Worm (Caenorhabditis elegans) whole organism, early embryonic: ENCODE data around the gene D1054.9.

Experiments used
- B0310.2 ChIP-seq: sonication (generic microtip); optimal IDR thresholded peaks from 2 replicates; lab custom pipeline; 2016; ENCODE audit warnings: mild to moderate bottlenecking, missing genetic modification characterization, missing compliant biosample characterization
- F13C5.2 ChIP-seq: sonication (generic microtip); optimal IDR thresholded peaks from 2 replicates; lab custom pipeline; 2017; ENCODE audit warnings: mild to moderate bottlenecking, missing genetic modification characterization, inconsistent platforms, missing compliant biosample characterization
- aly-1 ChIP-seq: sonication (generic microtip); optimal IDR thresholded peaks from 2 replicates; lab custom pipeline; 2016; ENCODE audit warnings: missing genetic modification characterization, missing compliant biosample characterization
- ama-1 ChIP-seq: fragments of 150-350 bp; optimal IDR thresholded peaks from 2 replicates; lab custom pipeline; 2014
- ceh-13 ChIP-seq: fragments of 200-800 bp; sonication (Bioruptor generic); optimal IDR thresholded peaks from 2 replicates; lab custom pipeline; 2018; ENCODE audit warnings: mild to moderate bottlenecking, missing genetic modification characterization, missing compliant biosample characterization
- ceh-36 ChIP-seq: sonication (generic microtip); optimal IDR thresholded peaks from 2 replicates; lab custom pipeline; 2016; ENCODE audit warnings: missing genetic modification characterization, inconsistent platforms, missing compliant biosample characterization
- ets-7 ChIP-seq: sonication (generic microtip); optimal IDR thresholded peaks from 2 replicates; lab custom pipeline; 2016; ENCODE audit warnings: missing genotype, missing genetic modification characterization, missing compliant biosample characterization
- flt-1 ChIP-seq: fragments of 200-800 bp; sonication (Bioruptor generic); IDR thresholded peaks from 2 replicates; pipeline ENCODE4 v1.3.6; 2022; ENCODE audit warnings: missing genetic modification characterization, missing compliant biosample characterization
- hmbx-1 ChIP-seq: sonication (generic microtip); optimal IDR thresholded peaks from 2 replicates; lab custom pipeline; 2016; ENCODE audit warnings: mild to moderate bottlenecking, missing genetic modification characterization, missing compliant biosample characterization
- hmg-4 ChIP-seq: fragments of 200-800 bp; sonication (Bioruptor generic); optimal IDR thresholded peaks from 2 replicates; lab custom pipeline; 2018; ENCODE audit warnings: mild to moderate bottlenecking, missing genetic modification characterization, missing compliant biosample characterization
- hnd-1 ChIP-seq: sonication (generic microtip); optimal IDR thresholded peaks from 2 replicates; lab custom pipeline; 2016; ENCODE audit warnings: missing genetic modification characterization, missing compliant biosample characterization
- pes-1 ChIP-seq: fragments of 200-800 bp; sonication (Bioruptor generic); IDR thresholded peaks from 2 replicates; pipeline ENCODE4 v1.3.6; 2022; ENCODE audit warnings: missing genetic modification reagents, missing genetic modification characterization, missing compliant biosample characterization
- scrt-1 ChIP-seq: fragments of 200-800 bp; sonication (Bioruptor generic); IDR thresholded peaks from 2 replicates; pipeline ENCODE4 v1.3.6; 2022; ENCODE audit warnings: missing genetic modification characterization, missing compliant biosample characterization
- sea-1 ChIP-seq: fragments of 200-800 bp; sonication (Bioruptor generic); conservative IDR thresholded peaks from 2 replicates; pipeline ENCODE4 v1.3.6; 2022; ENCODE audit warnings: missing genetic modification characterization, missing compliant biosample characterization
- tbx-11 ChIP-seq: fragments of 200-800 bp; sonication (Bioruptor generic); IDR thresholded peaks from 2 replicates; pipeline ENCODE4 v1.3.6; 2022; ENCODE audit warnings: missing genetic modification characterization, missing compliant biosample characterization
- tbx-37 ChIP-seq: fragments of 200-800 bp; sonication (Bioruptor generic); conservative IDR thresholded peaks from 2 replicates; pipeline ENCODE4 v1.3.6; 2022; ENCODE audit warnings: missing genetic modification reagents, missing genetic modification characterization, missing compliant biosample characterization
- tra-4 ChIP-seq: sonication (generic microtip); optimal IDR thresholded peaks from 2 replicates; lab custom pipeline; 2017; ENCODE audit warnings: missing genetic modification characterization, missing compliant biosample characterization

D1054.9 gene

ce11 chrV:10758658-10759057 lies 32.2 kb downstream of the D1054.9 start, which contains the start of gene F28H7.8:
Gene F28H7.8 (plus strand): TSS chrV:10758958.
- no peak for TF ChIP-seq tra-4 (tag; lab: Kevin White, UChicago)
- TF ChIP-seq tbx-11 (GFP tag; lab: Robert Waterston, UW): no peak
- no peak for TF ChIP-seq pes-1 (GFP tag; lab: Robert Waterston, UW)
- no peak for TF ChIP-seq hmbx-1 (tag; lab: Kevin White, UChicago)
- TF ChIP-seq tbx-37 (GFP tag; lab: Robert Waterston, UW): no peak
- no peak for TF ChIP-seq aly-1 (tag; lab: Kevin White, UChicago)
- TF ChIP-seq B0310.2: no peak
- TF ChIP-seq hnd-1 (tag; lab: Kevin White, UChicago): no peak
- TF ChIP-seq ama-1: no peak
- no peak for TF ChIP-seq ceh-36 (tag; lab: Kevin White, UChicago)
- no peak for TF ChIP-seq scrt-1 (GFP tag; lab: Robert Waterston, UW)
- no peak for TF ChIP-seq flt-1 (GFP tag; lab: Robert Waterston, UW)
- TF ChIP-seq F13C5.2: no peak
- TF ChIP-seq sea-1 (GFP tag; lab: Robert Waterston, UW): no peak
- no peak for TF ChIP-seq ceh-13 (GFP tag; lab: Kevin White, UChicago)
- no peak for TF ChIP-seq ets-7 (tag; lab: Kevin White, UChicago)

- TF ChIP-seq ets-7 (tag; lab: Kevin White, UChicago) (no peak), ceh-36 (tag; lab: Kevin White, UChicago) (no peak), hmg-4 (GFP tag; lab: Kevin White, UChicago) (no peak), tbx-37 (GFP tag; lab: Robert Waterston, UW) (no peak), hmbx-1 (tag; lab: Kevin White, UChicago) (no peak), flt-1 (GFP tag; lab: Robert Waterston, UW) (no peak), sea-1 (GFP tag; lab: Robert Waterston, UW) (no peak), tbx-11 (GFP tag; lab: Robert Waterston, UW) (no peak), ceh-13 (GFP tag; lab: Kevin White, UChicago) (no peak), B0310.2 (no peak), scrt-1 (GFP tag; lab: Robert Waterston, UW) (no peak), F13C5.2 (no peak), ama-1 (no peak)
Measured at ce11 chrV:10757128-10757527, 33.7 kb downstream of the D1054.9 start.

- TF ChIP-seq sea-1 (GFP tag; lab: Robert Waterston, UW) (no peak), flt-1 (GFP tag; lab: Robert Waterston, UW) (no peak), ceh-36 (tag; lab: Kevin White, UChicago) (no peak), pes-1 (GFP tag; lab: Robert Waterston, UW) (no peak), ama-1 (no peak), ceh-13 (GFP tag; lab: Kevin White, UChicago) (no peak)
Measured at ce11 chrV:10756698-10757097, 34.2 kb downstream of the D1054.9 start, which contains the start of gene irld-6. Gene irld-6 (minus strand): TSS chrV:10756798.

ce11 chrV:10754050-10754449 lies 36.8 kb downstream of the D1054.9 start, which contains the start of gene F28H7.7:
Gene F28H7.7 (minus strand): TSS chrV:10754150.
- TF ChIP-seq scrt-1 (GFP tag; lab: Robert Waterston, UW) (no peak), ceh-13 (GFP tag; lab: Kevin White, UChicago) (no peak), B0310.2 (no peak)

- TF ChIP-seq flt-1 (GFP tag; lab: Robert Waterston, UW): no peak
- no peak for TF ChIP-seq scrt-1 (GFP tag; lab: Robert Waterston, UW)
- no peak for TF ChIP-seq ets-7 (tag; lab: Kevin White, UChicago)
- TF ChIP-seq ceh-13 (GFP tag; lab: Kevin White, UChicago): no peak
- no peak for TF ChIP-seq hmg-4 (GFP tag; lab: Kevin White, UChicago)
- TF ChIP-seq F13C5.2: no peak
- TF ChIP-seq aly-1 (tag; lab: Kevin White, UChicago): no peak
- no peak for TF ChIP-seq tbx-37 (GFP tag; lab: Robert Waterston, UW)
- TF ChIP-seq pes-1 (GFP tag; lab: Robert Waterston, UW): no peak
Measured at ce11 chrV:10750630-10751029, 40.2 kb downstream of the D1054.9 start, which contains the start of gene F28H7.3. Gene F28H7.3 (minus strand): TSS chrV:10750788.

- TF ChIP-seq aly-1 (tag; lab: Kevin White, UChicago) (no peak), ceh-13 (GFP tag; lab: Kevin White, UChicago) (no peak), tra-4 (tag; lab: Kevin White, UChicago) (no peak), scrt-1 (GFP tag; lab: Robert Waterston, UW) (no peak), ets-7 (tag; lab: Kevin White, UChicago) (no peak), tbx-37 (GFP tag; lab: Robert Waterston, UW) (no peak)
Measured at ce11 chrV:10747263-10747951, 43.5 kb downstream of the D1054.9 start, which contains the start of the genes selt-1.2 and F28H7.2. Gene selt-1.2 (minus strand): TSS chrV:10747363. Gene F28H7.2 (plus strand): TSS chrV:10747901.

- no peak for TF ChIP-seq ceh-36 (tag; lab: Kevin White, UChicago)
Measured at ce11 chrV:10745034-10745433, 45.8 kb downstream of the D1054.9 start, which contains the start of gene srj-21. Gene srj-21 (plus strand): TSS chrV:10745334.

ce11 chrV:10743649-10744048 lies 47.2 kb downstream of the D1054.9 start, which contains the start of gene srj-22:
Gene srj-22 (minus strand): TSS chrV:10743749.
- TF ChIP-seq ets-7 (tag; lab: Kevin White, UChicago): no peak
- TF ChIP-seq F13C5.2: no peak
- TF ChIP-seq pes-1 (GFP tag; lab: Robert Waterston, UW): no peak
- no peak for TF ChIP-seq ama-1
- no peak for TF ChIP-seq aly-1 (tag; lab: Kevin White, UChicago)
- TF ChIP-seq hnd-1 (tag; lab: Kevin White, UChicago): no peak
